Fruit fly (Drosophila melanogaster) Kc167 (cell line): Measurements from ENCODE around the gene amx.

ENCODE experiments used
- Myc ChIP-seq: fragments of >200 bp; optimal IDR thresholded peaks from 2 replicates; lab custom pipeline; 2017; ENCODE audit warnings: missing external identifiers
- psq ChIP-seq: fragments of >200 bp; optimal IDR thresholded peaks from 2 replicates; lab custom pipeline; 2017; ENCODE audit warnings: missing external identifiers
- ttk ChIP-seq: sonication (Bioruptor generic); optimal IDR thresholded peaks from 2 replicates; lab custom pipeline; 2017; ENCODE audit warnings: missing external identifiers

DNA sequence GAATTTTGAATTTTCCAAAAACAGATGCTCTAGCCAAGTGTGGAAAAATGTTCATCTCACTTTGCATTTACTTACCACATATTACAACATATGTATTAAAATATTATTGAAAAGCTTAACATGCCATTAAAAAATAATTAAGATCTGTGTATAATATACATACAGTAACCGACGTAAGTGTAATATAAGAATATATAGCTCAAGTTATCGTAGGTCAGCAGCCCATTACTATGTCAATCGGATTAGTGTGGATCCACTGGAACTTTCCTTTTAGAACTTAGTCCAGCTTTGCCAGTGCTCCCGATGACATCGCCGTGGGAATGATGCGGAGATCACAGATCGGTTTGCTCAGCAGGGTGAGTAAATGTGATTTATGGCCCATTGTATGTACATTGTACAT is 32.6 kb downstream of the amx start, which contains the start of gene Obp8a:
- no peak for TF ChIP-seq ttk (lab: Kevin White, UChicago)
- no peak for TF ChIP-seq Myc (lab: Kevin White, UChicago)
- no peak for TF ChIP-seq psq (lab: Kevin White, UChicago)
